Fruit fly (Drosophila melanogaster) whole organism, embryonic: Measurements from ENCODE around the gene CG9008.
A peak's percentile ranks its signal among the peaks of the same experiment; 100 is the strongest.

Source experiments
- CG10321 ChIP-seq: fragments of 200-800 bp; sonication (Bioruptor generic); IDR thresholded peaks from 2 replicates; pipeline ENCODE4 v1.3.6; 2022; ENCODE audit warnings: missing biosample characterization, missing genetic modification characterization
- CG10565 ChIP-seq: fragments of 200-800 bp; sonication (Bioruptor generic); optimal IDR thresholded peaks from 3 replicates; lab custom pipeline; 2016; ENCODE audit warnings: missing biosample characterization, mild to moderate bottlenecking, missing genetic modification characterization
- CG12104 ChIP-seq: fragments of 200-800 bp; sonication (Bioruptor generic); optimal IDR thresholded peaks from 3 replicates; lab custom pipeline; 2016; ENCODE audit warnings: missing biosample characterization, missing genetic modification characterization
- CG13894 ChIP-seq: fragments of 200-800 bp; sonication (Bioruptor generic); optimal IDR thresholded peaks from 3 replicates; lab custom pipeline; 2018; ENCODE audit warnings: missing biosample characterization, mild to moderate bottlenecking, missing genetic modification characterization, moderate library complexity
- CG1529 ChIP-seq: fragments of 200-800 bp; sonication (Bioruptor generic); optimal IDR thresholded peaks from 3 replicates; lab custom pipeline; 2018; ENCODE audit warnings: missing biosample characterization, missing genetic modification characterization
- CG16815 ChIP-seq: fragments of 200-800 bp; sonication (Bioruptor generic); optimal IDR thresholded peaks from 3 replicates; lab custom pipeline; 2017; ENCODE audit warnings: missing biosample characterization, mild to moderate bottlenecking, missing genetic modification characterization
- CG30403 ChIP-seq: fragments of 200-800 bp; sonication (Bioruptor generic); optimal IDR thresholded peaks from 3 replicates; lab custom pipeline; 2016; ENCODE audit warnings: missing biosample characterization, missing genetic modification characterization
- CG3065 ChIP-seq: fragments of 200-800 bp; sonication (Bioruptor generic); optimal IDR thresholded peaks from 2 replicates; lab custom pipeline; 2016; ENCODE audit warnings: missing biosample characterization, missing genetic modification characterization
- CG3995 ChIP-seq: fragments of 200-800 bp; sonication (Bioruptor generic); optimal IDR thresholded peaks from 3 replicates; lab custom pipeline; 2016; ENCODE audit warnings: missing biosample characterization, missing genetic modification characterization
- CG4282 ChIP-seq: fragments of 200-800 bp; sonication (Bioruptor generic); optimal IDR thresholded peaks from 2 replicates; lab custom pipeline; 2016; ENCODE audit warnings: missing biosample characterization, missing genetic modification characterization
- CG7372 ChIP-seq: fragments of 200-800 bp; sonication (Bioruptor generic); IDR thresholded peaks from 2 replicates; pipeline ENCODE4 v1.3.6; 2022; ENCODE audit warnings: missing biosample characterization, missing genetic modification characterization
- CG8388 ChIP-seq: fragments of 200-800 bp; sonication (Bioruptor generic); optimal IDR thresholded peaks from 2 replicates; lab custom pipeline; 2019; ENCODE audit warnings: missing biosample characterization, mild to moderate bottlenecking, missing genetic modification characterization, moderate library complexity
- Dbx ChIP-seq: fragments of 200-800 bp; sonication (Bioruptor generic); IDR thresholded peaks from 3 replicates; pipeline ENCODE4 v1.3.6; 2022; ENCODE audit warnings: missing biosample characterization, missing genetic modification characterization
- Dip3 ChIP-seq: fragments of 200-800 bp; sonication (Bioruptor generic); optimal IDR thresholded peaks from 3 replicates; lab custom pipeline; 2016; ENCODE audit warnings: missing biosample characterization, missing genetic modification characterization
- Doc2 ChIP-seq: fragments of 200-800 bp; sonication (Bioruptor generic); IDR thresholded peaks from 2 replicates; pipeline ENCODE4 v1.3.6; 2022; ENCODE audit warnings: missing biosample characterization, missing genetic modification characterization
- Dp ChIP-seq: fragments of 200-800 bp; sonication (Bioruptor generic); optimal IDR thresholded peaks from 2 replicates; lab custom pipeline; 2018; ENCODE audit warnings: missing biosample characterization, mild to moderate bottlenecking, missing genetic modification characterization, moderate library complexity
- Dref ChIP-seq: fragments of 200-800 bp; sonication (Bioruptor generic); IDR thresholded peaks from 2 replicates; pipeline ENCODE4 v1.3.6; 2022; ENCODE audit warnings: missing biosample characterization, missing genetic modification characterization
- Eip74EF ChIP-seq, 2 experiments: fragments of 200-800 bp in 1 of 2; fragments of >200 bp in 1 of 2; sonication (Bioruptor generic) in 1 of 2; optimal IDR thresholded peaks; 2 replicates each; lab custom pipeline; 2017 to 2019; ENCODE audit warnings: missing biosample characterization in 2 of 2, missing genetic modification characterization in 2 of 2, mild to moderate bottlenecking in 1 of 2, moderate library complexity in 1 of 2
- Fer1 ChIP-seq: fragments of 200-800 bp; sonication (Bioruptor generic); optimal IDR thresholded peaks from 2 replicates; lab custom pipeline; 2017; ENCODE audit warnings: missing biosample characterization, mild to moderate bottlenecking, missing genetic modification characterization
- H2.0 ChIP-seq: fragments of 200-800 bp; sonication (Bioruptor generic); IDR thresholded peaks from 2 replicates; pipeline ENCODE4 v1.3.6; 2022; ENCODE audit warnings: missing biosample characterization, missing genetic modification characterization
- HHEX ChIP-seq: fragments of 200-800 bp; sonication (Bioruptor generic); optimal IDR thresholded peaks from 3 replicates; lab custom pipeline; 2017; ENCODE audit warnings: missing biosample characterization, mild to moderate bottlenecking, missing genetic modification characterization, missing genetic modification reagents
- HmgD ChIP-seq: fragments of 200-800 bp; sonication (Bioruptor generic); optimal IDR thresholded peaks from 3 replicates; lab custom pipeline; 2016; ENCODE audit warnings: missing biosample characterization, missing genetic modification characterization
- Lhr ChIP-seq: fragments of 200-800 bp; sonication (Bioruptor generic); optimal IDR thresholded peaks from 3 replicates; lab custom pipeline; 2017; ENCODE audit warnings: mild to moderate bottlenecking, missing biosample characterization, missing genetic modification reagents, missing genetic modification characterization
- MESR4 ChIP-seq: fragments of 200-800 bp; sonication (Bioruptor generic); optimal IDR thresholded peaks from 2 replicates; lab custom pipeline; 2018; ENCODE audit warnings: missing biosample characterization, mild to moderate bottlenecking, missing genetic modification characterization, moderate library complexity
- NK7.1 ChIP-seq: fragments of 200-800 bp; sonication (Bioruptor generic); optimal IDR thresholded peaks from 3 replicates; lab custom pipeline; 2016; ENCODE audit warnings: missing biosample characterization, missing genetic modification characterization
- Rx ChIP-seq: fragments of 200-800 bp; sonication (Bioruptor generic); IDR thresholded peaks from 2 replicates; pipeline ENCODE4 v1.3.6; 2022; ENCODE audit warnings: missing biosample characterization, missing genetic modification characterization
- Sin3A ChIP-seq: fragments of >200 bp; optimal IDR thresholded peaks from 2 replicates; lab custom pipeline; 2018
- Six4 ChIP-seq: fragments of 200-800 bp; sonication (Bioruptor generic); optimal IDR thresholded peaks from 2 replicates; lab custom pipeline; 2016; ENCODE audit warnings: missing biosample characterization, missing genetic modification characterization
- Ssrp ChIP-seq: fragments of 200-800 bp; sonication (Bioruptor generic); optimal IDR thresholded peaks from 2 replicates; lab custom pipeline; 2018; ENCODE audit warnings: missing biosample characterization, mild to moderate bottlenecking, missing genetic modification characterization, moderate library complexity
- Stat92E ChIP-seq, 3 experiments: fragments of >200 bp in 2 of 3; fragments of 200-800 bp in 1 of 3; sonication (Bioruptor generic) in 1 of 3; optimal IDR thresholded peaks; 2 replicates each; lab custom pipeline; 2017 to 2019; ENCODE audit warnings: missing biosample characterization in 3 of 3, missing genetic modification characterization in 3 of 3, mild to moderate bottlenecking in 1 of 3, moderate library complexity in 1 of 3
- al ChIP-seq: fragments of 200-800 bp; sonication (Bioruptor generic); IDR thresholded peaks from 2 replicates; pipeline ENCODE4 v1.3.6; 2022; ENCODE audit warnings: missing biosample characterization, missing genetic modification characterization
- ara ChIP-seq: fragments of 200-800 bp; sonication (Bioruptor generic); IDR thresholded peaks from 2 replicates; pipeline ENCODE4 v1.3.6; 2022; ENCODE audit warnings: missing biosample characterization, missing genetic modification characterization
- bab2 ChIP-seq: fragments of 200-800 bp; sonication (Bioruptor generic); optimal IDR thresholded peaks from 2 replicates; lab custom pipeline; 2016; ENCODE audit warnings: missing biosample characterization, missing genetic modification characterization
- bbx ChIP-seq: fragments of 200-800 bp; sonication (Bioruptor generic); IDR thresholded peaks from 2 replicates; pipeline ENCODE4 v1.3.6; 2022; ENCODE audit warnings: missing biosample characterization, missing genetic modification characterization; ENCODE audit not compliant: partially characterized antibody
- bsh ChIP-seq, 2 experiments: fragments of 200-800 bp; sonication (Bioruptor generic); optimal IDR thresholded peaks; 2 replicates each; lab custom pipeline; 2017 to 2018; ENCODE audit warnings: mild to moderate bottlenecking in 2 of 2, missing biosample characterization in 2 of 2, missing genetic modification characterization in 2 of 2, moderate library complexity in 1 of 2
- da ChIP-seq: fragments of 200-800 bp; sonication (Bioruptor generic); optimal IDR thresholded peaks from 2 replicates; lab custom pipeline; 2016; ENCODE audit warnings: missing biosample characterization, missing genetic modification characterization
- dimm ChIP-seq: fragments of 200-800 bp; sonication (Bioruptor generic); IDR thresholded peaks from 2 replicates; pipeline ENCODE4 v1.3.6; 2022; ENCODE audit warnings: missing biosample characterization, missing genetic modification characterization
- fd64A ChIP-seq: fragments of 200-800 bp; sonication (Bioruptor generic); optimal IDR thresholded peaks from 3 replicates; lab custom pipeline; 2018; ENCODE audit warnings: missing biosample characterization, mild to moderate bottlenecking, missing genetic modification characterization
- fru ChIP-seq: fragments of >200 bp; optimal IDR thresholded peaks from 2 replicates; lab custom pipeline; 2017
- gem ChIP-seq: fragments of 200-800 bp; sonication (Bioruptor generic); optimal IDR thresholded peaks from 2 replicates; lab custom pipeline; 2019; ENCODE audit warnings: missing biosample characterization, mild to moderate bottlenecking, missing genetic modification characterization, moderate library complexity
- hth ChIP-seq: fragments of >200 bp; optimal IDR thresholded peaks from 2 replicates; lab custom pipeline; 2017; ENCODE audit warnings: inconsistent platforms
- ind ChIP-seq: fragments of 200-800 bp; sonication (Bioruptor generic); optimal IDR thresholded peaks from 3 replicates; lab custom pipeline; 2016; ENCODE audit warnings: missing biosample characterization, missing genetic modification characterization
- jigr1 ChIP-seq: fragments of 200-800 bp; sonication (Bioruptor generic); IDR thresholded peaks from 3 replicates; pipeline ENCODE4 v1.3.6; 2022; ENCODE audit warnings: missing biosample characterization, missing genetic modification characterization
- kay ChIP-seq: fragments of 200-800 bp; sonication (Bioruptor generic); optimal IDR thresholded peaks from 2 replicates; lab custom pipeline; 2016; ENCODE audit warnings: missing biosample characterization, missing genetic modification characterization
- lov ChIP-seq, 2 experiments: fragments of 200-800 bp in 1 of 2; fragments of >200 bp in 1 of 2; sonication (Bioruptor generic) in 1 of 2; IDR thresholded peaks in 1 of 2; optimal IDR thresholded peaks in 1 of 2; 2 replicates in 1 of 2; 3 replicates in 1 of 2; pipeline versions ENCODE4 v1.3.6 to Lab custom; 2017 to 2022; ENCODE audit warnings: missing biosample characterization in 1 of 2, missing genetic modification characterization in 1 of 2
- nerfin-2 ChIP-seq: fragments of 200-800 bp; sonication (Bioruptor generic); IDR thresholded peaks from 2 replicates; pipeline ENCODE4 v1.3.6; 2022; ENCODE audit warnings: missing biosample characterization, missing genetic modification characterization; ENCODE audit not compliant: partially characterized antibody
- peb ChIP-seq: fragments of 200-800 bp; sonication (Bioruptor generic); IDR thresholded peaks from 2 replicates; pipeline ENCODE4 v1.3.6; 2022; ENCODE audit warnings: missing biosample characterization, missing genetic modification characterization
- prd ChIP-seq, 3 experiments: fragments of >200 bp in 2 of 3; fragments of 200-800 bp in 1 of 3; sonication (Bioruptor generic) in 1 of 3; optimal IDR thresholded peaks in 2 of 3; IDR thresholded peaks in 1 of 3; 2 replicates in 2 of 3; 3 replicates in 1 of 3; pipeline versions ENCODE4 v1.3.6 to Lab custom; 2017 to 2022; ENCODE audit warnings: missing biosample characterization in 1 of 3, missing genetic modification characterization in 1 of 3
- stwl ChIP-seq: fragments of 200-800 bp; sonication (Bioruptor generic); optimal IDR thresholded peaks from 3 replicates; lab custom pipeline; 2018; ENCODE audit warnings: missing biosample characterization, mild to moderate bottlenecking, missing genetic modification characterization, moderate library complexity
- tna ChIP-seq: fragments of 200-800 bp; sonication (Bioruptor generic); IDR thresholded peaks from 2 replicates; pipeline ENCODE4 v1.3.6; 2022; ENCODE audit warnings: missing biosample characterization, missing genetic modification characterization; ENCODE audit not compliant: partially characterized antibody
- wek ChIP-seq: fragments of 200-800 bp; sonication (Bioruptor generic); optimal IDR thresholded peaks from 3 replicates; lab custom pipeline; 2018; ENCODE audit warnings: missing biosample characterization, mild to moderate bottlenecking, missing genetic modification characterization, moderate library complexity

CG9008 gene

DNA sequence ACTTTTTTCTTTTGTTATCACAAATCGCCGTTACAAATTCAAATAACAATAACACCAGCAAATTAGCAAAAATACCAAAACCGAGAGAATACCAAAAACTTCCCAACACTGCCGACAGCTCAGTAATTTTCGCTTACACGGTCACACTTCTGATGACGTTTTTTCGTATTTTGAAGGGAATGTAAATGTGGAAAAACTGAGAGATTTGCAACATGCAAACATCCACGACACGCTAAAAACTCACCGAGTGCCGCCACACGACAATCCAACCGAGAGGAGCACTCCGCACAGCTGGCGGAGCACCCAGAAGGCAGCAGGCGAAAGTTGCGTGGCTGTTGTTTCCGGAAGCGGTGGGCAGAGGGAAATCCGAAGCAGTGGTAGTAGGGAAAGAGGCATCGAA, 13.4 kb upstream of the CG9008 start, which contains the start of gene Sec71 (continued):
- TF ChIP-seq Six4 (GFP tag; lab: Kevin White, UChicago), result no peak
- no peak for TF ChIP-seq Dip3 (GFP tag; lab: Kevin White, UChicago)
- no peak for TF ChIP-seq kay
- TF ChIP-seq CG16815, result no peak
- TF ChIP-seq CG13894 (tag; lab: Kevin White, UChicago), result no peak
- TF ChIP-seq HHEX, result no peak
- TF ChIP-seq fd64A (GFP tag; lab: Kevin White, UChicago), result no peak
- peak; percentile 2 for TF ChIP-seq CG30403 (GFP tag; lab: Kevin White, UChicago)
- TF ChIP-seq Rx (GFP tag; lab: Robert Waterston, UW), result no peak
- no peak for TF ChIP-seq bsh (GFP tag; optimal IDR thresholded peaks at IDR 0.05; lab: Kevin White, UChicago)
- TF ChIP-seq hth (lab: Kevin White, UChicago), result no peak
- TF ChIP-seq prd (optimal IDR thresholded peaks at IDR 0.05; lab: Kevin White, UChicago), result no peak
- TF ChIP-seq prd (GFP tag; IDR thresholded peaks at IDR 0.05; lab: Robert Waterston, UW), result no peak
- no peak for TF ChIP-seq peb (GFP tag; lab: Robert Waterston, UW)
- TF ChIP-seq dimm (GFP tag; lab: Robert Waterston, UW), result no peak
- no peak for TF ChIP-seq ind (GFP tag; lab: Kevin White, UChicago)
- peak; percentile 34 for TF ChIP-seq Sin3A
- peak; percentile 54 for TF ChIP-seq stwl (tag; lab: Kevin White, UChicago)
- TF ChIP-seq Dbx (GFP tag; lab: Robert Waterston, UW), result no peak
- TF ChIP-seq Eip74EF (GFP tag; optimal IDR thresholded peaks at IDR 0.05; lab: Kevin White, UChicago), result no peak
- TF ChIP-seq Stat92E (GFP tag; optimal IDR thresholded peaks at IDR 0.05; lab: Kevin White, UChicago), result peak in 1 of 3 experiments; percentile 14
- TF ChIP-seq Ssrp (tag; lab: Kevin White, UChicago), result no peak
- no peak for TF ChIP-seq jigr1 (GFP tag; lab: Robert Waterston, UW)
- 0 out of 2 replicates have a peak, but pooled peaks have one; percentile 23 for TF ChIP-seq nerfin-2 (GFP tag; lab: Robert Waterston, UW)
- TF ChIP-seq NK7.1 (GFP tag; lab: Kevin White, UChicago), result no peak
- TF ChIP-seq CG8388, result no peak
- no peak for TF ChIP-seq fru (lab: Kevin White, UChicago)
- no peak for TF ChIP-seq da (GFP tag; lab: Kevin White, UChicago)
- TF ChIP-seq gem (tag; lab: Kevin White, UChicago), result no peak
- no peak for TF ChIP-seq CG10565 (GFP tag; lab: Kevin White, UChicago)
- no peak for TF ChIP-seq Dref
- no peak for TF ChIP-seq CG3065
- peak; percentile 30; the same call in 1 of the 2 replicates for TF ChIP-seq bbx (GFP tag; lab: Robert Waterston, UW)
- TF ChIP-seq CG4282 (GFP tag; lab: Kevin White, UChicago), result no peak
- peak; percentile 27 for TF ChIP-seq Lhr
- TF ChIP-seq Fer1 (GFP tag; lab: Kevin White, UChicago), result no peak
- no peak for TF ChIP-seq CG7372
- no peak for TF ChIP-seq CG10321
- no peak for TF ChIP-seq ara (GFP tag; lab: Robert Waterston, UW)
- peak; percentile 6 for TF ChIP-seq CG3995 (GFP tag; lab: Kevin White, UChicago)
- TF ChIP-seq MESR4, result peak; percentile 99
- no peak for TF ChIP-seq al (GFP tag; lab: Robert Waterston, UW)
- TF ChIP-seq HmgD, result no peak
- TF ChIP-seq tna (GFP tag; lab: Robert Waterston, UW), result no peak; the same call in 1 of the 2 replicates
- TF ChIP-seq H2.0 (GFP tag; lab: Robert Waterston, UW), result no peak
- no peak for TF ChIP-seq CG1529 (GFP tag; lab: Kevin White, UChicago)
- no peak for TF ChIP-seq wek
- TF ChIP-seq bab2 (GFP tag; lab: Kevin White, UChicago), result no peak
- TF ChIP-seq Dp (GFP tag; lab: Kevin White, UChicago), result peak; percentile 68
- no peak for TF ChIP-seq lov (optimal IDR thresholded peaks at IDR 0.05; lab: Kevin White, UChicago)
- no peak for TF ChIP-seq lov (GFP tag; IDR thresholded peaks at IDR 0.05; lab: Robert Waterston, UW)
- no peak for TF ChIP-seq Doc2 (GFP tag; lab: Robert Waterston, UW)
- no peak for TF ChIP-seq CG12104 (GFP tag; lab: Kevin White, UChicago)
